Worm (Caenorhabditis elegans): ENCODE results near the gene C18D4.4.

DNA sequence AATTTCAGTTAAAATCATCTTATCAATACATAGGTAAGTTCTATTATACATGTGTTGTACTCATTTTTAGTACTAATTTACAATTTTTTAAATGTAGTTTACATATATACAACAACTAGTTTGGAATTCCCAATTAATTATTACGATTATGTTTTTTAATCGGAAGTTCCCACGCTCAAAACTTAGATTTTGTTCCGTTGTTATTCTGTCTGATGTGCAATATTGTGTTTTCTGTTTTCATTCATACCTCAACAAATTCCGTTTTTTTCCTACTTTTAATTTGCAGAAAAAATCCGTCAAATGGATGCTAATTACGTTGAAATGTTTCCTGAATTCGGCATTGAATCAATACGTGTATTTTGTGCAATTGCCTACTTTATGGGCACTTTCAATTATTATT is 25.0 kb downstream of the C18D4.4 start, which contains the start of gene srw-31:
- TF ChIP-seq hlh-30 (tag; optimal IDR thresholded peaks at IDR 0.05; ENCODE audit: insufficient read depth) (no peak), C08G9.2 (tag; optimal IDR thresholded peaks at IDR 0.05) (no peak), ref-2 (tag; optimal IDR thresholded peaks at IDR 0.05) (no peak), unc-3 (GFP tag; conservative IDR thresholded peaks at IDR 0.05) (no peak), unc-3 (tag; optimal IDR thresholded peaks at IDR 0.05) (no peak), nfya-1 (tag; optimal IDR thresholded peaks at IDR 0.05) (no peak), pqm-1 (tag; optimal IDR thresholded peaks at IDR 0.05) (no peak), nhr-11 (tag; optimal IDR thresholded peaks at IDR 0.05) (no peak), npax-4 (tag; optimal IDR thresholded peaks at IDR 0.05) (no peak), unc-55 (GFP tag; optimal IDR thresholded peaks at IDR 0.05) (no peak)

All from whole organism, late embryonic.